Worm (Caenorhabditis elegans) whole organism, young adult: ENCODE measurements around the gene H43I07.4.

ENCODE experiments used
- B0261.1 ChIP-seq: sonication (generic microtip); optimal IDR thresholded peaks from 2 replicates; lab custom pipeline; 2016; ENCODE audit warnings: mild to moderate bottlenecking, missing genetic modification characterization, moderate library complexity, missing compliant biosample characterization
- C06A6.2 ChIP-seq: fragments of 200-800 bp; sonication (Bioruptor generic); conservative IDR thresholded peaks from 2 replicates; pipeline ENCODE4 v1.3.6; 2022; ENCODE audit warnings: missing genetic modification characterization, missing compliant biosample characterization
- C17E4.6 ChIP-seq: fragments of 200-800 bp; sonication (Bioruptor generic); IDR thresholded peaks from 2 replicates; pipeline ENCODE4 v1.3.6; 2022; ENCODE audit warnings: missing genetic modification reagents, missing genetic modification characterization, missing compliant biosample characterization
- D2030.7 ChIP-seq: fragments of 200-800 bp; sonication (Bioruptor generic); IDR thresholded peaks from 2 replicates; pipeline ENCODE4 v1.3.6; 2022; ENCODE audit warnings: missing genetic modification reagents, missing genetic modification characterization, missing compliant biosample characterization
- K12H6.12 ChIP-seq: fragments of 200-800 bp; sonication (Bioruptor generic); optimal IDR thresholded peaks from 2 replicates; lab custom pipeline; 2018; ENCODE audit warnings: mild to moderate bottlenecking, missing genetic modification characterization, missing compliant biosample characterization
- Y53G8AR.9 ChIP-seq: fragments of 200-800 bp; sonication (Bioruptor generic); conservative IDR thresholded peaks from 2 replicates; pipeline ENCODE4 v1.3.6; 2022; ENCODE audit warnings: missing genetic modification reagents, missing genetic modification characterization, missing compliant biosample characterization
- Y56A3A.18 ChIP-seq: fragments of 200-800 bp; sonication (Bioruptor generic); IDR thresholded peaks from 2 replicates; pipeline ENCODE4 v1.3.6; 2022; ENCODE audit warnings: missing genetic modification reagents, missing genetic modification characterization, missing compliant biosample characterization
- Y67H2A.10 ChIP-seq: fragments of 200-800 bp; sonication (Bioruptor generic); conservative IDR thresholded peaks from 2 replicates; pipeline ENCODE4 v1.3.6; 2022; ENCODE audit warnings: missing genetic modification reagents, missing genetic modification characterization, missing compliant biosample characterization
- ama-1 ChIP-seq, 3 experiments: fragments of 150-350 bp in 1 of 3; sonication (generic microtip) in 2 of 3; optimal IDR thresholded peaks; 2 replicates each; lab custom pipeline; 2014 to 2018; ENCODE audit warnings: missing biosample characterization in 2 of 3, missing genetic modification characterization in 2 of 3, missing genetic modification reagents in 2 of 3
- aptf-3 ChIP-seq: fragments of 200-800 bp; sonication (Bioruptor generic); IDR thresholded peaks from 2 replicates; pipeline ENCODE4 v1.3.6; 2022; ENCODE audit warnings: missing genetic modification characterization, missing compliant biosample characterization
- athp-1 ChIP-seq: sonication (generic microtip); optimal IDR thresholded peaks from 2 replicates; lab custom pipeline; 2017; ENCODE audit warnings: mild to moderate bottlenecking, missing genetic modification characterization, missing compliant biosample characterization
- ccch-3 ChIP-seq: fragments of 200-800 bp; sonication (Bioruptor generic); optimal IDR thresholded peaks from 2 replicates; lab custom pipeline; 2018; ENCODE audit warnings: mild to moderate bottlenecking, missing genetic modification characterization, missing compliant biosample characterization
- ceh-100 ChIP-seq: fragments of 200-800 bp; sonication (Bioruptor generic); IDR thresholded peaks from 2 replicates; pipeline ENCODE4 v1.3.6; 2022; ENCODE audit warnings: missing genetic modification reagents, missing genetic modification characterization, missing compliant biosample characterization
- die-1 ChIP-seq: sonication (generic microtip); optimal IDR thresholded peaks from 2 replicates; lab custom pipeline; 2016; ENCODE audit warnings: missing genotype, mild to moderate bottlenecking, missing genetic modification characterization, missing compliant biosample characterization
- dox-1 ChIP-seq: fragments of 200-800 bp; sonication (Bioruptor generic); IDR thresholded peaks from 2 replicates; pipeline ENCODE4 v1.3.6; 2022; ENCODE audit warnings: missing genetic modification reagents, missing genetic modification characterization, missing compliant biosample characterization
- dpff-1 ChIP-seq: sonication (generic microtip); optimal IDR thresholded peaks from 2 replicates; lab custom pipeline; 2017; ENCODE audit warnings: mild to moderate bottlenecking, missing genetic modification characterization, missing compliant biosample characterization
- dpl-1 ChIP-seq: fragments of 150-350 bp; optimal IDR thresholded peaks from 2 replicates; lab custom pipeline; 2014; ENCODE audit warnings: missing biosample characterization, missing genetic modification reagents, missing genetic modification characterization
- ekl-4 ChIP-seq: fragments of 200-800 bp; sonication (Bioruptor generic); IDR thresholded peaks from 2 replicates; pipeline ENCODE4 v1.3.6; 2022; ENCODE audit warnings: missing genetic modification reagents, missing genetic modification characterization, missing compliant biosample characterization
- gei-17 ChIP-seq: fragments of 200-800 bp; sonication (Bioruptor generic); optimal IDR thresholded peaks from 2 replicates; lab custom pipeline; 2018; ENCODE audit warnings: mild to moderate bottlenecking, missing genetic modification characterization, missing compliant biosample characterization
- him-1 ChIP-seq: sonication (generic microtip); optimal IDR thresholded peaks from 2 replicates; lab custom pipeline; 2016; ENCODE audit warnings: missing genotype, missing genetic modification reagents, missing genetic modification characterization, missing compliant biosample characterization
- hrde-1 ChIP-seq: sonication (generic microtip); optimal IDR thresholded peaks from 2 replicates; lab custom pipeline; 2016; ENCODE audit warnings: missing genetic modification characterization, mild to moderate bottlenecking, missing compliant biosample characterization, moderate library complexity, missing genotype, missing genetic modification reagents, borderline replicate concordance
- lin-40 ChIP-seq: sonication (generic microtip); optimal IDR thresholded peaks from 2 replicates; lab custom pipeline; 2016; ENCODE audit warnings: missing genetic modification characterization, mild to moderate bottlenecking, missing compliant biosample characterization, missing genotype, missing genetic modification reagents
- lsl-1 ChIP-seq: fragments of 200-800 bp; sonication (Bioruptor generic); optimal IDR thresholded peaks from 2 replicates; lab custom pipeline; 2018; ENCODE audit warnings: mild to moderate bottlenecking, missing genetic modification characterization, moderate library complexity, missing compliant biosample characterization
- lsy-27 ChIP-seq: sonication (generic microtip); optimal IDR thresholded peaks from 2 replicates; lab custom pipeline; 2017; ENCODE audit warnings: missing genetic modification characterization, mild to moderate bottlenecking, missing compliant biosample characterization, antibody characterized with exemption, missing genotype, borderline replicate concordance; ENCODE audit not compliant: insufficient read depth
- mxl-1 ChIP-seq: sonication (generic microtip); optimal IDR thresholded peaks from 2 replicates; lab custom pipeline; 2016; ENCODE audit warnings: missing genetic modification characterization, missing compliant biosample characterization
- nfya-2 ChIP-seq: fragments of 200-800 bp; sonication (Bioruptor generic); IDR thresholded peaks from 2 replicates; pipeline ENCODE4 v1.3.6; 2022; ENCODE audit warnings: missing genetic modification reagents, missing genetic modification characterization, missing compliant biosample characterization
- nhr-120 ChIP-seq: fragments of 200-800 bp; sonication (Bioruptor generic); IDR thresholded peaks from 2 replicates; pipeline ENCODE4 v1.3.6; 2022; ENCODE audit warnings: missing genetic modification characterization, missing compliant biosample characterization
- nhr-27 ChIP-seq: fragments of 200-800 bp; sonication (Bioruptor generic); optimal IDR thresholded peaks from 2 replicates; lab custom pipeline; 2018; ENCODE audit warnings: mild to moderate bottlenecking, missing genetic modification characterization, moderate library complexity, missing compliant biosample characterization
- nhr-80 ChIP-seq: sonication (generic microtip); optimal IDR thresholded peaks from 2 replicates; lab custom pipeline; 2016; ENCODE audit warnings: missing genetic modification characterization, missing compliant biosample characterization
- pha-4 ChIP-seq: fragments of 150-350 bp; sonication (generic microtip); optimal IDR thresholded peaks from 2 replicates; lab custom pipeline; 2014; ENCODE audit warnings: missing biosample characterization, missing genetic modification reagents, missing genetic modification characterization
- rec-8 ChIP-seq, 2 experiments: sonication (generic microtip); optimal IDR thresholded peaks; 2 replicates each; lab custom pipeline; 2016; ENCODE audit warnings: mild to moderate bottlenecking in 2 of 2, missing genetic modification characterization in 2 of 2, missing genetic modification reagents in 2 of 2, missing genotype in 2 of 2, missing biosample characterization in 1 of 2, missing compliant biosample characterization in 1 of 2, moderate library complexity in 1 of 2
- rpc-1 ChIP-seq, 2 experiments: fragments of 150-350 bp in 1 of 2; sonication (generic microtip) in 1 of 2; optimal IDR thresholded peaks; 2 replicates each; lab custom pipeline; 2014 to 2018; ENCODE audit warnings: missing biosample characterization in 1 of 2, missing genetic modification characterization in 1 of 2, missing genetic modification reagents in 1 of 2, missing genotype in 1 of 2
- snpc-1.1 ChIP-seq: sonication (generic microtip); optimal IDR thresholded peaks from 2 replicates; lab custom pipeline; 2017; ENCODE audit warnings: missing genetic modification characterization, mild to moderate bottlenecking, missing compliant biosample characterization, antibody characterized with exemption, moderate library complexity, missing genotype, missing genetic modification reagents; ENCODE audit not compliant: insufficient read depth
- snpc-1.3 ChIP-seq: sonication (generic microtip); optimal IDR thresholded peaks from 2 replicates; lab custom pipeline; 2017; ENCODE audit warnings: missing genetic modification characterization, mild to moderate bottlenecking, missing compliant biosample characterization, antibody characterized with exemption, moderate library complexity, missing genotype, missing genetic modification reagents; ENCODE audit not compliant: insufficient read depth
- snpc-3.4 ChIP-seq: sonication (generic microtip); optimal IDR thresholded peaks from 2 replicates; lab custom pipeline; 2017; ENCODE audit warnings: missing genetic modification characterization, mild to moderate bottlenecking, missing compliant biosample characterization, antibody characterized with exemption, moderate library complexity, missing genotype, missing genetic modification reagents
- snpc-4 ChIP-seq, 5 experiments: fragments of 150-350 bp in 1 of 5; sonication (generic microtip) in 4 of 5; optimal IDR thresholded peaks; 2 replicates each; lab custom pipeline; 2014 to 2018; ENCODE audit warnings: missing genetic modification characterization in 5 of 5, missing biosample characterization in 3 of 5, antibody characterized with exemption in 2 of 5, mild to moderate bottlenecking in 2 of 5, missing compliant biosample characterization in 2 of 5, missing genotype in 2 of 5, moderate library complexity in 2 of 5, missing genetic modification reagents in 1 of 5
- somi-1 ChIP-seq: fragments of 200-800 bp; sonication (Bioruptor generic); optimal IDR thresholded peaks from 2 replicates; lab custom pipeline; 2018; ENCODE audit warnings: mild to moderate bottlenecking, missing genetic modification characterization, missing compliant biosample characterization
- tbx-9 ChIP-seq: sonication (generic microtip); optimal IDR thresholded peaks from 2 replicates; lab custom pipeline; 2016; ENCODE audit warnings: borderline replicate concordance, missing genetic modification characterization, inconsistent platforms, missing compliant biosample characterization
- unc-130 ChIP-seq: sonication (generic microtip); optimal IDR thresholded peaks from 2 replicates; lab custom pipeline; 2016; ENCODE audit warnings: missing genetic modification reagents, missing genetic modification characterization, missing compliant biosample characterization
- zfh-2 ChIP-seq: fragments of 200-800 bp; sonication (Bioruptor generic); conservative IDR thresholded peaks from 2 replicates; pipeline ENCODE4 v1.3.6; 2022; ENCODE audit warnings: missing genetic modification reagents, missing genetic modification characterization, missing compliant biosample characterization
- zim-3 ChIP-seq: sonication (generic microtip); optimal IDR thresholded peaks from 2 replicates; lab custom pipeline; 2017; ENCODE audit warnings: mild to moderate bottlenecking, missing genetic modification characterization, moderate library complexity, missing compliant biosample characterization
- ztf-3 ChIP-seq: fragments of 200-800 bp; sonication (Bioruptor generic); optimal IDR thresholded peaks from 2 replicates; lab custom pipeline; 2018; ENCODE audit warnings: mild to moderate bottlenecking, missing genetic modification characterization, missing compliant biosample characterization

H43I07.4 gene

DNA sequence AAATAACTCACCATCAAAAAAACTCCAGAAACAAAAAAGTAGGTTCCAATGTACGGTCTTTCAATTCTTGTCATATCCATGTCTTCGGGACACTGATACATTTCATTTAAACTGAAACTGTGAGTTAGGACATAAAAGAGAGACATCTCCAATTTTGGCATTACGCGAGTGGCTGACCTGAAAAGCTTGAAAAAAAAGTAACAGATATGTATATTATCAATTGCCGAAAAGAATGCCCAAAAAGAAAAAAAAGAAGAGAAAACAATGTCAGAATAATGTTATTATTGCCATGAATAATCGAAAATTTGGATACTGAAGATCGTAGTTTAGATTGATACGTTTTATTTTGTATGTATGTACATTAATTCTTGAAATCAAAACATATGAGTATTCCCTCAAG lies 40.5 kb downstream of the H43I07.4 start, which contains the start of gene srt-14:
TSS of gene srt-14 (minus strand) at position 101 of the 400 bp plus-strand sequence.
- TF ChIP-seq hrde-1 (tag; lab: Kevin White, UChicago) (no peak), snpc-1.1 (no peak), gei-17 (GFP tag; lab: Kevin White, UChicago) (no peak), tbx-9 (tag; lab: Kevin White, UChicago) (no peak), snpc-1.3 (no peak), rec-8 (tag; optimal IDR thresholded peaks at IDR 0.05; lab: Kevin White, UChicago) (no peak), K12H6.12 (tag; lab: Kevin White, UChicago) (no peak), snpc-3.4 (tag; lab: Kevin White, UChicago) (no peak), lin-40 (tag; lab: Kevin White, UChicago) (no peak), Y53G8AR.9 (GFP tag; lab: Robert Waterston, UW) (no peak), C17E4.6 (no peak), lsl-1 (GFP tag; lab: Kevin White, UChicago) (no peak), ceh-100 (GFP tag; lab: Robert Waterston, UW) (no peak), nfya-2 (no peak), Y56A3A.18 (no peak), B0261.1 (no peak), D2030.7 (GFP tag; lab: Robert Waterston, UW) (no peak)

DNA sequence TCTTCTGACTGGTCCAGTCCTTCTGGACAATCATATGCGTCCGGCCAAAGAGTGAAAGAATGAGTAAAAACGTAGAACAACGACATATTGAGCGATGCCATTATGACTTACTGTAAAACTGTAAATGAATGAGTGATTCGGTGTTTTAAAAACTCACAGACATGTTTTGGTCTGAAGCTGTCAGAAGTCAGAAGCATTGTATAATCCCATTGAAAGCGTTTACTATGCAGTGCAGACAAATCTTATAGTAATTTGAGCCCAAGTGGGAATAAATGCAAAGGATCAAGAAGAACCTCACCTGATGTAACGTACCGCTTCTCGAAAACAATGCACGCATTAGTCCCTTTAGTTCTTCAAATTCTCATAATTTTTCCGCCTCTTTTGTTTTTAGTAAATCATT lies 44.1 kb downstream of the H43I07.4 start, which contains the start of gene srt-3:
TSS of gene srt-3 (minus strand) at position 101 of the 400 bp plus-strand sequence.
- no peak for TF ChIP-seq ceh-100 (GFP tag; lab: Robert Waterston, UW)
- TF ChIP-seq ekl-4 = no peak
- no peak for TF ChIP-seq C06A6.2 (GFP tag; lab: Robert Waterston, UW)
- no peak for TF ChIP-seq mxl-1
- TF ChIP-seq, all 124 proteins: peak for 0

- no peak for TF ChIP-seq dpff-1 (tag; lab: Kevin White, UChicago)
- no peak for TF ChIP-seq nhr-120
- no peak for TF ChIP-seq zim-3
- TF ChIP-seq nhr-27 (tag; lab: Kevin White, UChicago) = no peak
- no peak for TF ChIP-seq ccch-3 (GFP tag; lab: Kevin White, UChicago)
- TF ChIP-seq rpc-1 (optimal IDR thresholded peaks at IDR 0.05; lab: Kevin White, UChicago) = no peak
- no peak for TF ChIP-seq rpc-1 (tag; optimal IDR thresholded peaks at IDR 0.05; lab: Kevin White, UChicago)
- no peak for TF ChIP-seq him-1 (tag; lab: Kevin White, UChicago)
- TF ChIP-seq dox-1 (GFP tag; lab: Robert Waterston, UW) = no peak
- TF ChIP-seq unc-130 = no peak
- no peak for TF ChIP-seq Y67H2A.10 (GFP tag; lab: Robert Waterston, UW)
Measured at ce11 chrV:4261385-4261784, 45.4 kb downstream of the H43I07.4 start.

- TF ChIP-seq snpc-4 (GFP tag; optimal IDR thresholded peaks at IDR 0.05; lab: Kevin White, UChicago) (no peak), snpc-4 (tag; optimal IDR thresholded peaks at IDR 0.05; lab: Kevin White, UChicago) (no peak), die-1 (tag; lab: Kevin White, UChicago) (no peak), ama-1 (optimal IDR thresholded peaks at IDR 0.05; lab: Kevin White, UChicago) (no peak), ama-1 (GFP tag; optimal IDR thresholded peaks at IDR 0.05; lab: Kevin White, UChicago) (no peak), somi-1 (no peak), lsy-27 (tag; lab: Kevin White, UChicago) (no peak), hrde-1 (tag; lab: Kevin White, UChicago) (no peak), pha-4 (tag; lab: Kevin White, UChicago) (no peak), unc-130 (no peak), athp-1 (no peak), ztf-3 (GFP tag; lab: Kevin White, UChicago) (no peak), aptf-3 (GFP tag; lab: Robert Waterston, UW) (no peak), dpl-1 (GFP tag; lab: Kevin White, UChicago) (no peak), snpc-3.4 (tag; lab: Kevin White, UChicago) (no peak), nhr-80 (tag; lab: Kevin White, UChicago) (no peak), snpc-1.1 (no peak), zfh-2 (GFP tag; lab: Robert Waterston, UW) (no peak)
Measured at ce11 chrV:4264516-4264915, 48.6 kb downstream of the H43I07.4 start, which contains the start of gene srt-35. Gene srt-35, minus strand, starts transcription at chrV:4264616.
